Worm (Caenorhabditis elegans): ENCODE results near the gene T02E9.5.

Gene T02E9.5

DNA sequence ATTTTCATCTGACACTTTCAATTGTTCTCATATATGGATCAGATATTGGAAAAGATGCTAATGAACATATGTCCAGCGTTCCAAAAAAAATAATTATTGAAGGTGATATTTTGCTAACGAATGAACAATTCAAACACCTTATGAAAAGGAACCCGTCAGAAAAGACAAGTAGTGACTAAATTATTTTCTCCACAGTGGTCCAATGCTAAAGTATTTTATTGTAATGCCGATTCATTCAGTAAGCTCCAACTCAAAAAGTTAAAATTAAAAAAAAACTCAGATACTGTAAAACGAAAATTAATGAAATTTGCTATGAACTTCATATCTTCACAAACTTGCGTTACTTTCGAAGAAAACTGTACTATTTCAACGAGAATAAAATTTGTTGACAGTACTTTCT, 50.0 kb downstream of the T02E9.5 start, which contains the start of gene nas-16:
Gene nas-16 (plus strand): TSS at position 301 of the 400 bp plus-strand sequence.
- no peak for TF ChIP-seq nhr-77 (tag; optimal IDR thresholded peaks at IDR 0.05)
- no peak for TF ChIP-seq pqm-1 (tag; optimal IDR thresholded peaks at IDR 0.05)
- TF ChIP-seq unc-39 (tag; optimal IDR thresholded peaks at IDR 0.05), result no peak
- no peak for TF ChIP-seq ceh-9 (tag; optimal IDR thresholded peaks at IDR 0.05)
- TF ChIP-seq aly-2 (tag; optimal IDR thresholded peaks at IDR 0.05), result no peak
- no peak for TF ChIP-seq pha-4 (tag; optimal IDR thresholded peaks at IDR 0.05)
- no peak for TF ChIP-seq ceh-28 (tag; optimal IDR thresholded peaks at IDR 0.05)
- no peak for TF ChIP-seq nhr-25 (tag; optimal IDR thresholded peaks at IDR 0.05)
- no peak for TF ChIP-seq hmg-11 (tag; optimal IDR thresholded peaks at IDR 0.05)
- TF ChIP-seq nhr-67 (tag; optimal IDR thresholded peaks at IDR 0.05), result no peak
